Fruit fly (Drosophila melanogaster) S2 (cell line): ENCODE results near the gene CG3817.

Experiments
- CG8478 ChIP-seq: fragments of >200 bp; optimal IDR thresholded peaks from 2 replicates; lab custom pipeline; 2018
- CTCF ChIP-seq, 2 experiments: fragments of >200 bp; optimal IDR thresholded peaks; 2 replicates each; lab custom pipeline; 2018

DNA sequence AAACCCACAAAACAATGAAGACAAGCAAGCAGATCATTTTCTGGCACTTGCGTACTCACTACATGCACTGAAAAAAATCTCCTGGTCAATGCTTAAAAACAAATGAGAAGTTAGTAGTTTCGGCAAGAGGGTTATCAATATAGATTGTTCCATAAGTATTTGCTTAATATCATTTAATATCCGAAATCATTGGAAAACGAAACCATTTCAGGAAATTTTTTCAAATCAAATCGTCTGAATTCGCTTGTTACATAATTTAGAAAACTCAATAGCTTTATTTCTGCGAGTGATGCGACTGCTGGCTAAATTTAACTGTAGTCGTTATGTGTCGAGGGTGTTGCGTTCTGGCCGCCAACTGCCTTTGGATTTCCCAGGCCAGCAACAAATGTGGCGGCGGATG lies 20.4 kb upstream of the CG3817 start:
- TF ChIP-seq CG8478 (lab: Kevin White, UChicago), result no peak
- TF ChIP-seq CTCF (optimal IDR thresholded peaks at IDR 0.05; lab: Kevin White, UChicago), result no peak
